Worm (Caenorhabditis elegans) whole organism, L4/young adult: ENCODE data around the gene gpa-7.

ENCODE experiments used
- W03F9.2 ChIP-seq: fragments of 150-350 bp; optimal IDR thresholded peaks from 2 replicates; lab custom pipeline; 2014; ENCODE audit warnings: missing biosample characterization, missing genetic modification characterization
- dao-5 ChIP-seq: sonication (generic microtip); optimal IDR thresholded peaks from 2 replicates; lab custom pipeline; 2016; ENCODE audit warnings: missing genotype, missing genetic modification characterization, moderate library complexity, missing compliant biosample characterization

DNA sequence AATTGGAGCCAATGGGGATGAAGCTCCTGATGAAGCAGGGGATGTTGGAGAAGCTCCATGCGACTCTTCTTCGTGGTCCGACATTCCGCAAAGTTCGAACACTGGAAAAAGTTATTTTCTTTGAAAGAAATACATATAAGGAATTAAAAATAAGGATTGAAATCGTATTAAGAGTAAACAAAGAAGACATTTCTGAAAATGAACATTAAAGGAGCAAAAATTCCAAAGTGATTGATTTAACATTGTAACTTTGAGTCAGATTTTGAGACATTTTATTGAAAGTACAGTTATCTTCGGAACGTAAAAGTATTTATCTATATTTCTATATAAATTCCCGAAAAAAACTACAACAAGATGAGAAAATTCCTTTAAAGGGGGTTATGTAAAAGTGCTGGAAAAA lies 20.7 kb downstream of the gpa-7 start, which contains the start of gene F13B12.1:
- no peak for TF ChIP-seq W03F9.2 (tag; lab: Kevin White, UChicago)
- TF ChIP-seq dao-5 (tag; lab: Kevin White, UChicago), result no peak
